Fruit fly (Drosophila melanogaster) whole organism: Measurements from ENCODE around the gene asl.

Experiments
- CG8478 ChIP-seq: fragments of >200 bp; optimal IDR thresholded peaks from 2 replicates; lab custom pipeline; 2018; ENCODE audit warnings: inconsistent platforms
- Dll ChIP-seq: fragments of >200 bp; optimal IDR thresholded peaks from 2 replicates; lab custom pipeline; 2017
- EcR ChIP-seq, 2 experiments: fragments of >200 bp; optimal IDR thresholded peaks; 2 replicates each; lab custom pipeline; 2017; ENCODE audit warnings: missing biosample characterization in 2 of 2, missing genetic modification characterization in 2 of 2, missing genetic modification reagents in 2 of 2
- pan ChIP-seq: fragments of >200 bp; optimal IDR thresholded peaks from 2 replicates; lab custom pipeline; 2017
- usp ChIP-seq: fragments of >200 bp; optimal IDR thresholded peaks from 2 replicates; lab custom pipeline; 2017; ENCODE audit warnings: missing biosample characterization, missing genetic modification characterization, mixed read lengths

DNA sequence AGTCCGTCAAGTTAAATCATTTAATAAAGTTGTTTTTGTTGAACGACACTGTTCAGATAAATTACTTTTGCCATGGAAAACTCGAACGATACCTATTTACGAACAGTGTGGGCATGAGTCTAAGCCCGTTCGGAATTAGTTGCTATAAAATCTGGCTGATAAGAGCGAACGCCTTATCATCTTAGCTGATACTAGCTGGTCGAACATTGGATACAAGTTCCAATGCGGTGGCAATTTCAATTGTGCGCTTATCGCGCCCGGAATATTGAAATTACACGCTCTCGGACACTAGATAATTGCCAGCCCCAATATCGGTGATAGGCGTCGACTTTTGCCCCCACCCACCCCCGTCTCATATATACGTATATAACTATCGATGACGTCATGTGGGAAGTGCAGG, 47.5 kb upstream of the asl start:
- TF ChIP-seq Dll (lab: Kevin White, UChicago): no peak
- TF ChIP-seq pan: no peak
- TF ChIP-seq EcR (GFP tag; optimal IDR thresholded peaks at IDR 0.05; lab: Kevin White, UChicago): no peak
- no peak for TF ChIP-seq CG8478 (lab: Kevin White, UChicago)
- TF ChIP-seq usp (GFP tag; lab: Kevin White, UChicago): no peak
